Worm (Caenorhabditis elegans) whole organism, midembryonic: ENCODE results near the gene str-46.

ENCODE experiments used
- T22C8.4 ChIP-seq: fragments of 200-800 bp; sonication (Bioruptor generic); IDR thresholded peaks from 2 replicates; pipeline ENCODE4 v1.3.6; 2022; ENCODE audit warnings: missing genetic modification characterization, missing compliant biosample characterization
- flt-1 ChIP-seq: fragments of 200-800 bp; sonication (Bioruptor generic); IDR thresholded peaks from 2 replicates; pipeline ENCODE4 v1.3.6; 2022; ENCODE audit warnings: missing genetic modification characterization, missing compliant biosample characterization
- med-1 ChIP-seq: sonication (generic microtip); optimal IDR thresholded peaks from 2 replicates; lab custom pipeline; 2017; ENCODE audit warnings: missing genetic modification characterization, mild to moderate bottlenecking, missing compliant biosample characterization, antibody characterized with exemption, missing genetic modification reagents; ENCODE audit not compliant: insufficient read depth
- tab-1 ChIP-seq: fragments of 200-800 bp; sonication (Bioruptor generic); IDR thresholded peaks from 2 replicates; pipeline ENCODE4 v1.3.6; 2022; ENCODE audit warnings: missing genetic modification characterization, missing compliant biosample characterization
- ztf-23 ChIP-seq: fragments of 200-800 bp; sonication (Bioruptor generic); IDR thresholded peaks from 2 replicates; pipeline ENCODE4 v1.3.6; 2022; ENCODE audit warnings: missing genetic modification reagents, missing genetic modification characterization, missing compliant biosample characterization

ce11 chrV:2929753-2930152, 30.0 kb upstream of the str-46 start, which contains the start of gene C31B8.16:
- TF ChIP-seq flt-1 (GFP tag; lab: Robert Waterston, UW) (no peak), med-1 (GFP tag; lab: Kevin White, UChicago) (no peak), tab-1 (no peak), ztf-23 (no peak), T22C8.4 (no peak)
